Worm (Caenorhabditis elegans) whole organism, early embryonic: ENCODE results near the gene C55A1.7.

Experiments
- B0310.2 ChIP-seq: sonication (generic microtip); optimal IDR thresholded peaks from 2 replicates; lab custom pipeline; 2016; ENCODE audit warnings: mild to moderate bottlenecking, missing genetic modification characterization, missing compliant biosample characterization
- aly-1 ChIP-seq: sonication (generic microtip); optimal IDR thresholded peaks from 2 replicates; lab custom pipeline; 2016; ENCODE audit warnings: missing genetic modification characterization, missing compliant biosample characterization
- ama-1 ChIP-seq: fragments of 150-350 bp; optimal IDR thresholded peaks from 2 replicates; lab custom pipeline; 2014
- ets-7 ChIP-seq: sonication (generic microtip); optimal IDR thresholded peaks from 2 replicates; lab custom pipeline; 2016; ENCODE audit warnings: missing genotype, missing genetic modification characterization, missing compliant biosample characterization
- tbx-11 ChIP-seq: fragments of 200-800 bp; sonication (Bioruptor generic); IDR thresholded peaks from 2 replicates; pipeline ENCODE4 v1.3.6; 2022; ENCODE audit warnings: missing genetic modification characterization, missing compliant biosample characterization

DNA sequence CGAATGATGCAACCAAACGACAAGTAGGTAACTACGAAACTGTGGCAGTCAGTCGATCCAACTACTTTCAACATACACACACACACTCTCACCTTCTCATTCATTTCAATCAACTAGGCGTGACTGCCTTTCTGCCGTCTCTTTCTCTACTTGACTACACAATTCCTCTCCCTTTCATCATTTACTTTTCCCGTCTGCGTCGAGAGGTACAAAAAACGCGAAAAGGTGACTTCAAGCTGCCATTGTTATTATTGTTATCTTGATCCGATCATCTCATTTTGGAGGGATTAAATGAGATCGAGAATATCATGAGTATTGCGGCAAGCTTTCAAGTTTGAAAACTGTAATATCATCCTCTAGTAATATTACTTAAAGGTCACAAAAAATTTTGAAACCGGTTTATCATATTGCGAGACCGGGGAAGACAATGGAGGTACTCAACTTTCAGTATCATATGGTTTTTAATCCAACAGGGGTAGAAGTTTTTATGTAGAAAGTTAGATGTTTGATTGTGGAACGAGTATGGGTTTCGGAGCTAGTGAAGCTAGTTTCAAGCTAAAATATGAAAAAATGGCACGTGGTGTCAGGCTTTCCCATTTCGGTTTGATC, 16.7 kb upstream of the C55A1.7 start:
- TF ChIP-seq ets-7 (tag; lab: Kevin White, UChicago) (no peak), ama-1 (no peak), B0310.2 (tag; lab: Kevin White, UChicago) (no peak), tbx-11 (GFP tag; lab: Robert Waterston, UW) (no peak), aly-1 (tag; lab: Kevin White, UChicago) (no peak)
